Fruit fly (Drosophila melanogaster): Measurements from ENCODE around the gene hwt.

Gene hwt

DNA sequence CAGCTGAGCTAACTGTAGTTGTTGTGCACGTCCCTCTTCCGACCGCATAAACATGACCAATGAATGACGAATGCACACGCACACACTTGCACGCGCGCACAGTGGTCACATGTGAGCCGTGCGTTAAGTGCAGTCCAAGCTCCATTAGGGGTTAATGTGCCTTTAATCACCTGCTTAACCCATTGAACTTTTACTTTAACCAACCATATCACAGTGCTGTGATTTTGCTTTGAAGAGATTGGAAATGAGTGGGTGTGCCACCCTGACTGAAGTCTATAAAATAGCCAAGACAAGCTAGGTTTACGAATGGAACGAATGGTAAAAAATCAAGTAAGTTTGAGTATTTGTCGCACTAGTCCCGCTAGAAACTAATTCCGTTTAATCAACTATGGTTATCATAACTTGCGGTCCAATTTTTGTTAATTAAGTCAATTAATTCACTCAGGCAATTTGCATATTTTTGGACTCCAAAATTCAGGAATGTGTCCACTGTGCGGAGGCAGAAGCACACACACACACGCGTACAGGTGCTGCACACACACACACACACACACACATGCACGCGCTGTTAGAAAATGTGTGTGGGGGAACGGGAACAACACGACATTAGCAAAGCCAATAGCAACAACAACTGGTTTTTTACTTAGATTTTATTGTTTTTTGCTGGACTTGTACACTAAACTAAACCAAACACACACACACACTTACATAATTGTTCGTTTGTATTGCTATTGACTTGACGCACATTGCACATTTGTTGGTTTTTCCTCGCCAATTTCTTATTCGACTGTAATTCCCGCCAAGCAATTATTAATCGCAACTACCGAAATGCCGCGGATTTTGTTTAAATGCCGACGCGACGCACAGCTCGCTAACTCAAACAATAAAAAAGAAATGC is 23.2 kb upstream of the hwt start (continued):
- peak; percentile 21 for TF ChIP-seq CG10462 (GFP tag; optimal IDR thresholded peaks at IDR 0.05)

DNA sequence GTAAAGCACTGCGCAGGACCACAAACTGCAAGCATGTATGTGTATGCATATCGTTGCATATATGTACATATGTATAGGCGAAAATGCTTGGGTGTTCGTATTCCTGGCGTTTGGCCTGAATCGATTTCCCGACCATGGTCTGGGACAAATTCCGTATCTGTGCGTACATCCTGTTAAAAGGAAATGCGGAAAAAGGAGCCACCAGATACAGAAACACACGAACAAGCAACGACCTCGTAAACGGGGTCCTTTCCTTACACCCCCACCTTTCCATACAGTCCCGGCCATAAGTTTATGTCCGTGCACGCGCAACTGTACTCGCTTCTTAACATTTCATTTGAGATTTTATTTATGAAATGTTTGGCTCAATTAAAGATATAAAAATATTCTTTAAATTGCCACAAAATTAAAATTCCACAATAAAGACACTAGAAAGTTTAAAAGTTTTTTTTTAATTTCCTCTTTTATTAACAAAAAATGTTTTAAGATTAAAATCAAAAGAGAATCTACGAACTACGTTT is 15.7 kb upstream of the hwt start:
- TF ChIP-seq B-H2 (GFP tag; optimal IDR thresholded peaks at IDR 0.05) (no peak), Deaf1 (tag; optimal IDR thresholded peaks at IDR 0.05) (peak; percentile 85), CG8765 (GFP tag; IDR thresholded peaks at IDR 0.05) (no peak), chinmo (GFP tag; IDR thresholded peaks at IDR 0.05; ENCODE audit: partially characterized antibody) (0 out of 4 replicates have a peak, but pooled peaks have one; percentile 44), Dip2 (GFP tag; IDR thresholded peaks at IDR 0.05) (no peak), Med (GFP tag) (peak; percentile 67), bigmax (GFP tag; optimal IDR thresholded peaks at IDR 0.05) (no peak), lilli (GFP tag; optimal IDR thresholded peaks at IDR 0.05) (peak; percentile 11), usp (GFP tag; optimal IDR thresholded peaks at IDR 0.05) (no peak), CG43689 (GFP tag; IDR thresholded peaks at IDR 0.05) (no peak), stc (GFP tag; IDR thresholded peaks at IDR 0.05) (no peak), Fer2 (tag; optimal IDR thresholded peaks at IDR 0.05) (no peak), kah (GFP tag; optimal IDR thresholded peaks at IDR 0.05) (no peak), Lpt (GFP tag; optimal IDR thresholded peaks at IDR 0.05) (no peak), yki (optimal IDR thresholded peaks at IDR 0.05) (no peak), TFAM (GFP tag; optimal IDR thresholded peaks at IDR 0.05) (no peak), CG12391 (tag; optimal IDR thresholded peaks at IDR 0.05) (peak; percentile 12), NC2α (GFP tag; optimal IDR thresholded peaks at IDR 0.05) (no peak), MTF-1 (GFP tag; optimal IDR thresholded peaks at IDR 0.05; ENCODE audit: borderline replicate concordance) (no peak), gsb-n (tag; optimal IDR thresholded peaks at IDR 0.05) (no peak), nerfin-1 (tag; optimal IDR thresholded peaks at IDR 0.05) (peak; percentile 56), CG17802 (tag; optimal IDR thresholded peaks at IDR 0.05) (no peak), CG11723 (GFP tag; optimal IDR thresholded peaks at IDR 0.05) (no peak), Poxn (GFP tag; IDR thresholded peaks at IDR 0.05) (no peak), nerfin-2 (GFP tag; IDR thresholded peaks at IDR 0.05; ENCODE audit: partially characterized antibody) (no peak), CG2712 (tag; optimal IDR thresholded peaks at IDR 0.05) (peak; percentile 2), sens (GFP tag) (peak; percentile 66), croc (GFP tag; conservative IDR thresholded peaks at IDR 0.05) (no peak), cg (GFP tag; optimal IDR thresholded peaks at IDR 0.05) (peak; percentile 1), dmrt11E (tag; optimal IDR thresholded peaks at IDR 0.05) (no peak), CG2875 (GFP tag; optimal IDR thresholded peaks at IDR 0.05) (no peak), eyg (GFP tag; optimal IDR thresholded peaks at IDR 0.05) (no peak), disco-r (GFP tag; optimal IDR thresholded peaks at IDR 0.05) (no peak), sd (tag; optimal IDR thresholded peaks at IDR 0.05) (no peak), zfh1 (GFP tag; IDR thresholded peaks at IDR 0.05) (no peak), CG8388 (GFP tag; optimal IDR thresholded peaks at IDR 0.05) (peak; percentile 47), CG4617 (GFP tag; optimal IDR thresholded peaks at IDR 0.05; ENCODE audit: borderline replicate concordance) (no peak), CG18599 (GFP tag; optimal IDR thresholded peaks at IDR 0.05) (peak; percentile 60), CG11504 (tag; optimal IDR thresholded peaks at IDR 0.05) (peak; percentile 21), ro (GFP tag; IDR thresholded peaks at IDR 0.05) (no peak), Ada2b (GFP tag; IDR thresholded peaks at IDR 0.05) (no peak), CG17361 (GFP tag; IDR thresholded peaks at IDR 0.05) (no peak), Dek (tag; optimal IDR thresholded peaks at IDR 0.05) (no peak), Hand (GFP tag; optimal IDR thresholded peaks at IDR 0.05) (no peak), ewg (GFP tag; optimal IDR thresholded peaks at IDR 0.05) (peak; percentile 72), row (GFP tag; IDR thresholded peaks at IDR 0.05) (0 out of 3 replicates have a peak, but pooled peaks have one; percentile 20)
